Worm (Caenorhabditis elegans) whole organism, young adult: Measurements from ENCODE around the gene pfd-5.

Experiments
- F33H1.4 ChIP-seq: fragments of 200-800 bp; sonication (Bioruptor generic); IDR thresholded peaks from 2 replicates; pipeline ENCODE4 v1.3.6; 2022; ENCODE audit warnings: missing genetic modification reagents, missing genetic modification characterization, missing compliant biosample characterization
- F37B4.10 ChIP-seq: fragments of 200-800 bp; sonication (Bioruptor generic); IDR thresholded peaks from 2 replicates; pipeline ENCODE4 v1.3.6; 2022; ENCODE audit warnings: missing genetic modification characterization, missing compliant biosample characterization
- F52B5.7 ChIP-seq: sonication (generic microtip); optimal IDR thresholded peaks from 2 replicates; lab custom pipeline; 2016; ENCODE audit warnings: mild to moderate bottlenecking, missing genetic modification characterization, missing compliant biosample characterization
- F57C9.4 ChIP-seq: sonication (generic microtip); optimal IDR thresholded peaks from 2 replicates; lab custom pipeline; 2017; ENCODE audit warnings: mild to moderate bottlenecking, missing genetic modification characterization, missing compliant biosample characterization
- T07F8.4 ChIP-seq: sonication (generic microtip); optimal IDR thresholded peaks from 2 replicates; lab custom pipeline; 2016; ENCODE audit warnings: mild to moderate bottlenecking, missing genetic modification characterization, moderate library complexity, missing compliant biosample characterization
- Y53G8AR.9 ChIP-seq: fragments of 200-800 bp; sonication (Bioruptor generic); conservative IDR thresholded peaks from 2 replicates; pipeline ENCODE4 v1.3.6; 2022; ENCODE audit warnings: missing genetic modification reagents, missing genetic modification characterization, missing compliant biosample characterization
- Y67H2A.10 ChIP-seq: fragments of 200-800 bp; sonication (Bioruptor generic); conservative IDR thresholded peaks from 2 replicates; pipeline ENCODE4 v1.3.6; 2022; ENCODE audit warnings: missing genetic modification reagents, missing genetic modification characterization, missing compliant biosample characterization
- Y79H2A.3 ChIP-seq: fragments of 200-800 bp; sonication (Bioruptor generic); conservative IDR thresholded peaks from 2 replicates; pipeline ENCODE4 v1.3.6; 2022; ENCODE audit warnings: missing genetic modification reagents, missing genetic modification characterization, missing compliant biosample characterization
- Y95B8A.8 ChIP-seq: fragments of 200-800 bp; sonication (Bioruptor generic); IDR thresholded peaks from 2 replicates; pipeline ENCODE4 v1.3.6; 2022; ENCODE audit warnings: missing genetic modification reagents, missing genetic modification characterization, missing compliant biosample characterization
- aptf-3 ChIP-seq: fragments of 200-800 bp; sonication (Bioruptor generic); IDR thresholded peaks from 2 replicates; pipeline ENCODE4 v1.3.6; 2022; ENCODE audit warnings: missing genetic modification characterization, missing compliant biosample characterization
- athp-1 ChIP-seq: sonication (generic microtip); optimal IDR thresholded peaks from 2 replicates; lab custom pipeline; 2017; ENCODE audit warnings: mild to moderate bottlenecking, missing genetic modification characterization, missing compliant biosample characterization
- attf-3 ChIP-seq: fragments of 200-800 bp; sonication (Bioruptor generic); conservative IDR thresholded peaks from 2 replicates; pipeline ENCODE4 v1.3.6; 2022; ENCODE audit warnings: missing genetic modification reagents, missing genetic modification characterization, missing compliant biosample characterization
- attf-6 ChIP-seq: fragments of 200-800 bp; sonication (Bioruptor generic); IDR thresholded peaks from 2 replicates; pipeline ENCODE4 v1.3.6; 2022; ENCODE audit warnings: missing genetic modification reagents, missing genetic modification characterization, missing compliant biosample characterization
- cebp-1 ChIP-seq, 2 experiments: fragments of 200-800 bp in 1 of 2; sonication (Bioruptor generic) in 1 of 2; sonication (generic microtip) in 1 of 2; IDR thresholded peaks in 1 of 2; optimal IDR thresholded peaks in 1 of 2; 2 replicates each; pipeline versions ENCODE4 v1.3.6 to Lab custom; 2017 to 2022; ENCODE audit warnings: missing compliant biosample characterization in 2 of 2, missing genetic modification characterization in 2 of 2, mild to moderate bottlenecking in 1 of 2, missing genetic modification reagents in 1 of 2, moderate library complexity in 1 of 2
- ceh-100 ChIP-seq: fragments of 200-800 bp; sonication (Bioruptor generic); IDR thresholded peaks from 2 replicates; pipeline ENCODE4 v1.3.6; 2022; ENCODE audit warnings: missing genetic modification reagents, missing genetic modification characterization, missing compliant biosample characterization
- ceh-27 ChIP-seq: fragments of 200-800 bp; sonication (Bioruptor generic); optimal IDR thresholded peaks from 2 replicates; lab custom pipeline; 2018; ENCODE audit warnings: mild to moderate bottlenecking, missing genetic modification characterization, moderate library complexity, missing compliant biosample characterization
- ceh-40 ChIP-seq: fragments of 200-800 bp; sonication (Bioruptor generic); IDR thresholded peaks from 2 replicates; pipeline ENCODE4 v1.3.6; 2022; ENCODE audit warnings: missing genetic modification characterization, missing compliant biosample characterization
- ceh-58 ChIP-seq: fragments of 200-800 bp; sonication (Bioruptor generic); IDR thresholded peaks from 2 replicates; pipeline ENCODE4 v1.3.6; 2022; ENCODE audit warnings: missing genetic modification characterization, missing compliant biosample characterization
- chd-7 ChIP-seq: sonication (generic microtip); optimal IDR thresholded peaks from 2 replicates; lab custom pipeline; 2016; ENCODE audit warnings: mild to moderate bottlenecking, missing genetic modification characterization, moderate library complexity, missing compliant biosample characterization
- dox-1 ChIP-seq: fragments of 200-800 bp; sonication (Bioruptor generic); IDR thresholded peaks from 2 replicates; pipeline ENCODE4 v1.3.6; 2022; ENCODE audit warnings: missing genetic modification reagents, missing genetic modification characterization, missing compliant biosample characterization
- dpff-1 ChIP-seq: sonication (generic microtip); optimal IDR thresholded peaks from 2 replicates; lab custom pipeline; 2017; ENCODE audit warnings: mild to moderate bottlenecking, missing genetic modification characterization, missing compliant biosample characterization
- egl-44 ChIP-seq: fragments of 200-800 bp; sonication (Bioruptor generic); IDR thresholded peaks from 2 replicates; pipeline ENCODE4 v1.3.6; 2022; ENCODE audit warnings: missing genetic modification reagents, missing genetic modification characterization, missing compliant biosample characterization
- ekl-4 ChIP-seq: fragments of 200-800 bp; sonication (Bioruptor generic); IDR thresholded peaks from 2 replicates; pipeline ENCODE4 v1.3.6; 2022; ENCODE audit warnings: missing genetic modification reagents, missing genetic modification characterization, missing compliant biosample characterization
- him-1 ChIP-seq: sonication (generic microtip); optimal IDR thresholded peaks from 2 replicates; lab custom pipeline; 2016; ENCODE audit warnings: missing genotype, missing genetic modification reagents, missing genetic modification characterization, missing compliant biosample characterization
- hlh-12 ChIP-seq: sonication (generic microtip); optimal IDR thresholded peaks from 2 replicates; lab custom pipeline; 2016; ENCODE audit warnings: missing genetic modification characterization, missing compliant biosample characterization
- hsf-1 ChIP-seq: fragments of 200-800 bp; sonication (Bioruptor generic); IDR thresholded peaks from 2 replicates; pipeline ENCODE4 v1.3.6; 2022; ENCODE audit warnings: missing genetic modification reagents, missing genetic modification characterization, missing compliant biosample characterization
- lag-1 ChIP-seq: fragments of 200-800 bp; sonication (Bioruptor generic); IDR thresholded peaks from 2 replicates; pipeline ENCODE4 v1.3.6; 2022; ENCODE audit warnings: missing genetic modification reagents, missing genetic modification characterization, missing compliant biosample characterization
- let-526 ChIP-seq: fragments of 200-800 bp; sonication (Bioruptor generic); IDR thresholded peaks from 2 replicates; pipeline ENCODE4 v1.3.6; 2022; ENCODE audit warnings: missing genetic modification reagents, missing genetic modification characterization, missing compliant biosample characterization
- let-607 ChIP-seq, 2 experiments: fragments of 200-800 bp in 1 of 2; sonication (Bioruptor generic) in 1 of 2; sonication (generic microtip) in 1 of 2; optimal IDR thresholded peaks; 2 replicates each; lab custom pipeline; 2016 to 2018; ENCODE audit warnings: mild to moderate bottlenecking in 2 of 2, missing compliant biosample characterization in 2 of 2, missing genetic modification characterization in 2 of 2, moderate library complexity in 2 of 2, missing genotype in 1 of 2
- lin-35 ChIP-seq, 3 experiments: fragments of 150-350 bp in 2 of 3; sonication (generic microtip) in 1 of 3; optimal IDR thresholded peaks; 2 replicates each; lab custom pipeline; 2014 to 2018; ENCODE audit warnings: missing biosample characterization in 3 of 3, missing genetic modification characterization in 3 of 3, missing genetic modification reagents in 3 of 3
- lin-54 ChIP-seq: fragments of 200-800 bp; sonication (Bioruptor generic); optimal IDR thresholded peaks from 2 replicates; lab custom pipeline; 2018; ENCODE audit warnings: mild to moderate bottlenecking, missing genetic modification characterization, missing compliant biosample characterization
- lsl-1 ChIP-seq: fragments of 200-800 bp; sonication (Bioruptor generic); optimal IDR thresholded peaks from 2 replicates; lab custom pipeline; 2018; ENCODE audit warnings: mild to moderate bottlenecking, missing genetic modification characterization, moderate library complexity, missing compliant biosample characterization
- mel-28 ChIP-seq: sonication (generic microtip); optimal IDR thresholded peaks from 2 replicates; lab custom pipeline; 2016; ENCODE audit warnings: borderline replicate concordance, mild to moderate bottlenecking, missing genetic modification characterization, missing compliant biosample characterization
- nhr-120 ChIP-seq: fragments of 200-800 bp; sonication (Bioruptor generic); IDR thresholded peaks from 2 replicates; pipeline ENCODE4 v1.3.6; 2022; ENCODE audit warnings: missing genetic modification characterization, missing compliant biosample characterization
- nhr-80 ChIP-seq: sonication (generic microtip); optimal IDR thresholded peaks from 2 replicates; lab custom pipeline; 2016; ENCODE audit warnings: missing genetic modification characterization, missing compliant biosample characterization
- rcor-1 ChIP-seq: fragments of 200-800 bp; sonication (Bioruptor generic); IDR thresholded peaks from 2 replicates; pipeline ENCODE4 v1.3.6; 2022; ENCODE audit warnings: missing genetic modification reagents, missing genetic modification characterization, missing compliant biosample characterization
- rpc-1 ChIP-seq, 2 experiments: fragments of 150-350 bp in 1 of 2; sonication (generic microtip) in 1 of 2; optimal IDR thresholded peaks; 2 replicates each; lab custom pipeline; 2014 to 2018; ENCODE audit warnings: missing biosample characterization in 1 of 2, missing genetic modification characterization in 1 of 2, missing genetic modification reagents in 1 of 2, missing genotype in 1 of 2
- snpc-1.1 ChIP-seq: sonication (generic microtip); optimal IDR thresholded peaks from 2 replicates; lab custom pipeline; 2017; ENCODE audit warnings: missing genetic modification characterization, mild to moderate bottlenecking, missing compliant biosample characterization, antibody characterized with exemption, moderate library complexity, missing genotype, missing genetic modification reagents; ENCODE audit not compliant: insufficient read depth
- snpc-1.3 ChIP-seq: sonication (generic microtip); optimal IDR thresholded peaks from 2 replicates; lab custom pipeline; 2017; ENCODE audit warnings: missing genetic modification characterization, mild to moderate bottlenecking, missing compliant biosample characterization, antibody characterized with exemption, moderate library complexity, missing genotype, missing genetic modification reagents; ENCODE audit not compliant: insufficient read depth
- snpc-4 ChIP-seq, 5 experiments: fragments of 150-350 bp in 1 of 5; sonication (generic microtip) in 4 of 5; optimal IDR thresholded peaks; 2 replicates each; lab custom pipeline; 2014 to 2018; ENCODE audit warnings: missing genetic modification characterization in 5 of 5, missing biosample characterization in 3 of 5, antibody characterized with exemption in 2 of 5, mild to moderate bottlenecking in 2 of 5, missing compliant biosample characterization in 2 of 5, missing genotype in 2 of 5, moderate library complexity in 2 of 5, missing genetic modification reagents in 1 of 5
- ztf-18 ChIP-seq: sonication (generic microtip); optimal IDR thresholded peaks from 2 replicates; lab custom pipeline; 2016; ENCODE audit warnings: missing genotype, mild to moderate bottlenecking, missing genetic modification characterization, missing compliant biosample characterization
- ztf-22 ChIP-seq: fragments of 200-800 bp; sonication (Bioruptor generic); optimal IDR thresholded peaks from 2 replicates; lab custom pipeline; 2018; ENCODE audit warnings: mild to moderate bottlenecking, missing genetic modification characterization, moderate library complexity, missing compliant biosample characterization
- ztf-26 ChIP-seq: sonication (generic microtip); optimal IDR thresholded peaks from 2 replicates; lab custom pipeline; 2017; ENCODE audit warnings: missing genetic modification characterization, missing compliant biosample characterization
- ztf-28 ChIP-seq: fragments of 200-800 bp; sonication (Bioruptor generic); IDR thresholded peaks from 2 replicates; pipeline ENCODE4 v1.3.6; 2022; ENCODE audit warnings: missing genetic modification reagents, missing genetic modification characterization, missing compliant biosample characterization
- ztf-6 ChIP-seq: fragments of 200-800 bp; sonication (Bioruptor generic); IDR thresholded peaks from 2 replicates; pipeline ENCODE4 v1.3.6; 2022; ENCODE audit warnings: missing genetic modification reagents, missing genetic modification characterization, missing compliant biosample characterization

Gene pfd-5

ce11 chrIII:7180613-7181012, 18.1 kb downstream of the pfd-5 start, which contains the start of gene ndab-2 (continued):
- TF ChIP-seq mel-28 (tag; lab: Kevin White, UChicago): no peak
- TF ChIP-seq dpff-1 (tag; lab: Kevin White, UChicago): peak; percentile 19
- no peak for TF ChIP-seq ztf-6
- TF ChIP-seq Y53G8AR.9 (GFP tag; lab: Robert Waterston, UW): peak; percentile 89
- peak; percentile 59 for TF ChIP-seq F33H1.4 (GFP tag; lab: Robert Waterston, UW)
- no peak for TF ChIP-seq lag-1
- TF ChIP-seq cebp-1 (GFP tag; IDR thresholded peaks at IDR 0.05; lab: Robert Waterston, UW): no peak
- peak; percentile 49 for TF ChIP-seq cebp-1 (tag; optimal IDR thresholded peaks at IDR 0.05; lab: Kevin White, UChicago)
- TF ChIP-seq rcor-1 (GFP tag; lab: Robert Waterston, UW): peak; percentile 74
- 0 out of 2 replicates have a peak, but pooled peaks have one; percentile 52 for TF ChIP-seq dox-1 (GFP tag; lab: Robert Waterston, UW)
- no peak for TF ChIP-seq Y95B8A.8 (GFP tag; lab: Robert Waterston, UW)
- TF ChIP-seq attf-6: peak; percentile 79
- no peak for TF ChIP-seq snpc-1.1 (tag; lab: Kevin White, UChicago)
- TF ChIP-seq let-526 (GFP tag; lab: Robert Waterston, UW): no peak
- TF ChIP-seq ceh-58 (GFP tag; lab: Robert Waterston, UW): 0 out of 2 replicates have a peak, but pooled peaks have one; percentile 28
- no peak for TF ChIP-seq ztf-22 (GFP tag; lab: Kevin White, UChicago)
- peak; percentile 41; the same call in 1 of the 2 replicates for TF ChIP-seq egl-44
- TF ChIP-seq ztf-18: peak; percentile 13
- no peak for TF ChIP-seq snpc-4 (GFP tag; optimal IDR thresholded peaks at IDR 0.05; lab: Kevin White, UChicago)
- peak in 1 of 4 experiments; percentile 5 for TF ChIP-seq snpc-4 (tag; optimal IDR thresholded peaks at IDR 0.05; lab: Kevin White, UChicago)
- peak; percentile 68; the same call in 1 of the 2 replicates for TF ChIP-seq hsf-1 (GFP tag; lab: Robert Waterston, UW)
- TF ChIP-seq aptf-3: 0 out of 2 replicates have a peak, but pooled peaks have one; percentile 51
- TF ChIP-seq ztf-28 (GFP tag; lab: Robert Waterston, UW): no peak
- TF ChIP-seq attf-3 (GFP tag; lab: Robert Waterston, UW): no peak
- TF ChIP-seq nhr-120 (GFP tag; lab: Robert Waterston, UW): no peak
- TF ChIP-seq ztf-26 (tag; lab: Kevin White, UChicago): no peak
- TF ChIP-seq Y67H2A.10: no peak
- TF ChIP-seq F37B4.10: no peak
- peak; percentile 38 for TF ChIP-seq athp-1
- TF ChIP-seq hlh-12 (tag; lab: Kevin White, UChicago): no peak
- TF ChIP-seq snpc-1.3: no peak
- no peak for TF ChIP-seq T07F8.4 (tag; lab: Kevin White, UChicago)
- TF ChIP-seq him-1 (tag; lab: Kevin White, UChicago): no peak
- no peak for TF ChIP-seq rpc-1 (optimal IDR thresholded peaks at IDR 0.05; lab: Kevin White, UChicago)
- no peak for TF ChIP-seq rpc-1 (tag; optimal IDR thresholded peaks at IDR 0.05; lab: Kevin White, UChicago)

- TF ChIP-seq ceh-100: peak; percentile 61
- no peak for TF ChIP-seq F52B5.7
- no peak for TF ChIP-seq attf-6
- peak; percentile 81 for TF ChIP-seq lin-54 (GFP tag; lab: Kevin White, UChicago)
- TF ChIP-seq ekl-4 (GFP tag; lab: Robert Waterston, UW): peak; percentile 36; the same call in 1 of the 2 replicates
- peak in 1 of 3 experiments; percentile 86 for TF ChIP-seq lin-35 (GFP tag; optimal IDR thresholded peaks at IDR 0.05; lab: Kevin White, UChicago)
- peak; percentile 17 for TF ChIP-seq him-1 (tag; lab: Kevin White, UChicago)
- TF ChIP-seq chd-7 (tag; lab: Kevin White, UChicago): no peak
- TF ChIP-seq lsl-1: peak; percentile 13
- TF ChIP-seq let-607 (tag; optimal IDR thresholded peaks at IDR 0.05; lab: Kevin White, UChicago): peak in 1 of 2 experiments; percentile 45
- no peak for TF ChIP-seq F37B4.10
- TF ChIP-seq nhr-80 (tag; lab: Kevin White, UChicago): no peak
- peak; percentile 61 for TF ChIP-seq ceh-27 (GFP tag; lab: Kevin White, UChicago)
- no peak for TF ChIP-seq Y79H2A.3
- no peak for TF ChIP-seq F57C9.4 (tag; lab: Kevin White, UChicago)
- no peak for TF ChIP-seq ceh-40
These were observed 19.0 kb downstream of the pfd-5 start, which contains the start of the genes rps-14 and rpl-36 for ce11 chrIII:7179538-7180301. TSS of gene rps-14 (minus strand) at chrIII:7179588. TSS of gene rpl-36 (plus strand) at chrIII:7180251.
